Worm (Caenorhabditis elegans): ENCODE measurements around the gene clc-3.

ce11 chrX:3408717-3409303 is 34.3 kb upstream of the clc-3 start:
- TF ChIP-seq W03F9.2 (tag; optimal IDR thresholded peaks at IDR 0.05) (no peak), him-1 (tag; optimal IDR thresholded peaks at IDR 0.05) (no peak), dao-5 (tag; optimal IDR thresholded peaks at IDR 0.05) (no peak)

All from whole organism, L4/young adult.